Worm (Caenorhabditis elegans) whole organism, early embryonic: ENCODE results near the gene srg-32.

Experiments used
- B0310.2 ChIP-seq: sonication (generic microtip); optimal IDR thresholded peaks from 2 replicates; lab custom pipeline; 2016; ENCODE audit warnings: mild to moderate bottlenecking, missing genetic modification characterization, missing compliant biosample characterization
- F13C5.2 ChIP-seq: sonication (generic microtip); optimal IDR thresholded peaks from 2 replicates; lab custom pipeline; 2017; ENCODE audit warnings: mild to moderate bottlenecking, missing genetic modification characterization, inconsistent platforms, missing compliant biosample characterization
- aly-1 ChIP-seq: sonication (generic microtip); optimal IDR thresholded peaks from 2 replicates; lab custom pipeline; 2016; ENCODE audit warnings: missing genetic modification characterization, missing compliant biosample characterization
- ama-1 ChIP-seq: fragments of 150-350 bp; optimal IDR thresholded peaks from 2 replicates; lab custom pipeline; 2014
- ceh-13 ChIP-seq: fragments of 200-800 bp; sonication (Bioruptor generic); optimal IDR thresholded peaks from 2 replicates; lab custom pipeline; 2018; ENCODE audit warnings: mild to moderate bottlenecking, missing genetic modification characterization, missing compliant biosample characterization
- ceh-36 ChIP-seq: sonication (generic microtip); optimal IDR thresholded peaks from 2 replicates; lab custom pipeline; 2016; ENCODE audit warnings: missing genetic modification characterization, inconsistent platforms, missing compliant biosample characterization
- ets-7 ChIP-seq: sonication (generic microtip); optimal IDR thresholded peaks from 2 replicates; lab custom pipeline; 2016; ENCODE audit warnings: missing genotype, missing genetic modification characterization, missing compliant biosample characterization
- flt-1 ChIP-seq: fragments of 200-800 bp; sonication (Bioruptor generic); IDR thresholded peaks from 2 replicates; pipeline ENCODE4 v1.3.6; 2022; ENCODE audit warnings: missing genetic modification characterization, missing compliant biosample characterization
- hmbx-1 ChIP-seq: sonication (generic microtip); optimal IDR thresholded peaks from 2 replicates; lab custom pipeline; 2016; ENCODE audit warnings: mild to moderate bottlenecking, missing genetic modification characterization, missing compliant biosample characterization
- hmg-4 ChIP-seq: fragments of 200-800 bp; sonication (Bioruptor generic); optimal IDR thresholded peaks from 2 replicates; lab custom pipeline; 2018; ENCODE audit warnings: mild to moderate bottlenecking, missing genetic modification characterization, missing compliant biosample characterization
- hnd-1 ChIP-seq: sonication (generic microtip); optimal IDR thresholded peaks from 2 replicates; lab custom pipeline; 2016; ENCODE audit warnings: missing genetic modification characterization, missing compliant biosample characterization
- pes-1 ChIP-seq: fragments of 200-800 bp; sonication (Bioruptor generic); IDR thresholded peaks from 2 replicates; pipeline ENCODE4 v1.3.6; 2022; ENCODE audit warnings: missing genetic modification reagents, missing genetic modification characterization, missing compliant biosample characterization
- scrt-1 ChIP-seq: fragments of 200-800 bp; sonication (Bioruptor generic); IDR thresholded peaks from 2 replicates; pipeline ENCODE4 v1.3.6; 2022; ENCODE audit warnings: missing genetic modification characterization, missing compliant biosample characterization
- sea-1 ChIP-seq: fragments of 200-800 bp; sonication (Bioruptor generic); conservative IDR thresholded peaks from 2 replicates; pipeline ENCODE4 v1.3.6; 2022; ENCODE audit warnings: missing genetic modification characterization, missing compliant biosample characterization
- tbx-11 ChIP-seq: fragments of 200-800 bp; sonication (Bioruptor generic); IDR thresholded peaks from 2 replicates; pipeline ENCODE4 v1.3.6; 2022; ENCODE audit warnings: missing genetic modification characterization, missing compliant biosample characterization
- tbx-37 ChIP-seq: fragments of 200-800 bp; sonication (Bioruptor generic); conservative IDR thresholded peaks from 2 replicates; pipeline ENCODE4 v1.3.6; 2022; ENCODE audit warnings: missing genetic modification reagents, missing genetic modification characterization, missing compliant biosample characterization
- tra-4 ChIP-seq: sonication (generic microtip); optimal IDR thresholded peaks from 2 replicates; lab custom pipeline; 2017; ENCODE audit warnings: missing genetic modification characterization, missing compliant biosample characterization

Gene srg-32

ce11 chrV:10556362-10556761 is 32.2 kb downstream of the srg-32 start:
- TF ChIP-seq tra-4 (tag; lab: Kevin White, UChicago) (no peak), tbx-37 (no peak), ets-7 (no peak), ceh-36 (tag; lab: Kevin White, UChicago) (no peak), ceh-13 (GFP tag; lab: Kevin White, UChicago) (no peak), aly-1 (tag; lab: Kevin White, UChicago) (no peak), pes-1 (no peak)

- TF ChIP-seq hmbx-1: no peak
- no peak for TF ChIP-seq tbx-11 (GFP tag; lab: Robert Waterston, UW)
- TF ChIP-seq flt-1 (GFP tag; lab: Robert Waterston, UW): no peak
- no peak for TF ChIP-seq hmg-4
- no peak for TF ChIP-seq B0310.2 (tag; lab: Kevin White, UChicago)
- no peak for TF ChIP-seq aly-1 (tag; lab: Kevin White, UChicago)
These were observed 33.4 kb downstream of the srg-32 start, which contains the start of gene F32G8.3 for ce11 chrV:10555239-10555638. Gene F32G8.3 (minus strand): TSS chrV:10555339.

ce11 chrV:10549717-10550116 is 38.9 kb downstream of the srg-32 start, which contains the start of gene F32G8.2:
Gene F32G8.2 (plus strand): TSS chrV:10550017.
- TF ChIP-seq B0310.2 (tag; lab: Kevin White, UChicago): no peak
- no peak for TF ChIP-seq ets-7
- no peak for TF ChIP-seq aly-1 (tag; lab: Kevin White, UChicago)
- TF ChIP-seq tbx-11 (GFP tag; lab: Robert Waterston, UW): no peak
- no peak for TF ChIP-seq flt-1 (GFP tag; lab: Robert Waterston, UW)
- no peak for TF ChIP-seq ama-1 (lab: Kevin White, UChicago)
- no peak for TF ChIP-seq hnd-1 (tag; lab: Kevin White, UChicago)
- no peak for TF ChIP-seq pes-1
- no peak for TF ChIP-seq F13C5.2 (tag; lab: Kevin White, UChicago)
- TF ChIP-seq sea-1: no peak
- TF ChIP-seq hmbx-1: no peak
- TF ChIP-seq ceh-36 (tag; lab: Kevin White, UChicago): no peak
- TF ChIP-seq tra-4 (tag; lab: Kevin White, UChicago): no peak
- no peak for TF ChIP-seq ceh-13 (GFP tag; lab: Kevin White, UChicago)
- TF ChIP-seq tbx-37: no peak
- no peak for TF ChIP-seq scrt-1 (GFP tag; lab: Robert Waterston, UW)
- TF ChIP-seq hmg-4: no peak

- TF ChIP-seq ama-1 (lab: Kevin White, UChicago) (no peak), ceh-36 (tag; lab: Kevin White, UChicago) (no peak), hnd-1 (tag; lab: Kevin White, UChicago) (no peak), pes-1 (no peak), hmg-4 (no peak)
These were observed 39.6 kb downstream of the srg-32 start, which contains the start of gene srd-34 for ce11 chrV:10548981-10549380. Gene srd-34 (minus strand): TSS chrV:10549081.

- TF ChIP-seq hmbx-1: no peak
- no peak for TF ChIP-seq B0310.2 (tag; lab: Kevin White, UChicago)
- no peak for TF ChIP-seq ets-7
- no peak for TF ChIP-seq pes-1
- TF ChIP-seq tra-4 (tag; lab: Kevin White, UChicago): no peak
These were observed 41.8 kb downstream of the srg-32 start, which contains the start of gene F25D1.5 for ce11 chrV:10546749-10547148. Gene F25D1.5 (minus strand): TSS chrV:10546783.

ce11 chrV:10540024-10540423 is 48.6 kb downstream of the srg-32 start, which contains the start of gene degt-1:
Gene degt-1 (plus strand): TSS chrV:10540324.
- no peak for TF ChIP-seq hmbx-1
- no peak for TF ChIP-seq tbx-11 (GFP tag; lab: Robert Waterston, UW)
- no peak for TF ChIP-seq scrt-1 (GFP tag; lab: Robert Waterston, UW)

ce11 chrV:10539114-10539513 is 49.5 kb downstream of the srg-32 start, which contains the start of gene F25D1.8:
Gene F25D1.8 (plus strand): TSS chrV:10539414.
- TF ChIP-seq aly-1 (tag; lab: Kevin White, UChicago) (no peak), flt-1 (GFP tag; lab: Robert Waterston, UW) (no peak), hmbx-1 (no peak), tra-4 (tag; lab: Kevin White, UChicago) (no peak), sea-1 (no peak), F13C5.2 (tag; lab: Kevin White, UChicago) (no peak), tbx-37 (no peak), B0310.2 (tag; lab: Kevin White, UChicago) (no peak), ets-7 (no peak), ceh-13 (GFP tag; lab: Kevin White, UChicago) (no peak), hnd-1 (tag; lab: Kevin White, UChicago) (no peak), ceh-36 (tag; lab: Kevin White, UChicago) (no peak), pes-1 (no peak), hmg-4 (no peak), tbx-11 (GFP tag; lab: Robert Waterston, UW) (no peak), ama-1 (lab: Kevin White, UChicago) (no peak), scrt-1 (GFP tag; lab: Robert Waterston, UW) (no peak)
